Worm (Caenorhabditis elegans) whole organism, midembryonic: ENCODE data around the gene cyp-35A3.

Experiments
- T22C8.4 ChIP-seq: fragments of 200-800 bp; sonication (Bioruptor generic); IDR thresholded peaks from 2 replicates; pipeline ENCODE4 v1.3.6; 2022; ENCODE audit warnings: missing genetic modification characterization, missing compliant biosample characterization
- cog-1 ChIP-seq: sonication (generic microtip); optimal IDR thresholded peaks from 2 replicates; lab custom pipeline; 2016; ENCODE audit warnings: missing genetic modification characterization, missing compliant biosample characterization
- flt-1 ChIP-seq: fragments of 200-800 bp; sonication (Bioruptor generic); IDR thresholded peaks from 2 replicates; pipeline ENCODE4 v1.3.6; 2022; ENCODE audit warnings: missing genetic modification characterization, missing compliant biosample characterization
- klf-2 ChIP-seq: fragments of 200-800 bp; sonication (Bioruptor generic); conservative IDR thresholded peaks from 2 replicates; pipeline ENCODE4 v1.3.6; 2022; ENCODE audit warnings: missing genetic modification reagents, missing genetic modification characterization, missing compliant biosample characterization
- med-1 ChIP-seq: sonication (generic microtip); optimal IDR thresholded peaks from 2 replicates; lab custom pipeline; 2017; ENCODE audit warnings: missing genetic modification characterization, mild to moderate bottlenecking, missing compliant biosample characterization, antibody characterized with exemption, missing genetic modification reagents; ENCODE audit not compliant: insufficient read depth
- ref-1 ChIP-seq: fragments of 200-800 bp; sonication (Bioruptor generic); conservative IDR thresholded peaks from 2 replicates; pipeline ENCODE4 v1.3.6; 2022; ENCODE audit warnings: missing genetic modification reagents, missing genetic modification characterization, missing compliant biosample characterization
- tab-1 ChIP-seq: fragments of 200-800 bp; sonication (Bioruptor generic); IDR thresholded peaks from 2 replicates; pipeline ENCODE4 v1.3.6; 2022; ENCODE audit warnings: missing genetic modification characterization, missing compliant biosample characterization
- ztf-23 ChIP-seq: fragments of 200-800 bp; sonication (Bioruptor generic); IDR thresholded peaks from 2 replicates; pipeline ENCODE4 v1.3.6; 2022; ENCODE audit warnings: missing genetic modification reagents, missing genetic modification characterization, missing compliant biosample characterization
- ztf-29 ChIP-seq: fragments of 200-800 bp; sonication (Bioruptor generic); IDR thresholded peaks from 2 replicates; pipeline ENCODE4 v1.3.6; 2022; ENCODE audit warnings: missing genetic modification reagents, missing genetic modification characterization, missing compliant biosample characterization

cyp-35A3 gene

DNA sequence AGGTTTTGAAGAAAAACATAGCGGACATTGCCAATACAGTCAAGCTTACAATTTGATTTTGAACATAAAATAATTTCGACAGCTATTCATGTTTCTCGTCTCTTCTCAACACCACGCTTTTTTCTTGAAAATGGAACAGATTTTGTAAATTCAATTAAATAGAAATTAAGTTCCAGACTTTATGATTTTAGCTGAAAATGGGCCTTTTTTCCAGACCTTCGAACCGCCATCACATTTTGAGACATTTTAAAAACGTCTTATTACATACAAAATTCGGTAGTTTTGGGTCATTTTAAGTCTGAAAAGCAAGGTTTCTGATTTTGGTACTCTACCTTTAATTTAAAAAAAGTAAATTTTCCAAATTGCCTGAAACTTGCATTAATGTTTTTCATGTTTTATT lies 15.7 kb downstream of the cyp-35A3 start, which contains the start of gene C49G7.12:
Gene C49G7.12, plus strand, starts transcription at position 301 of the 400 bp plus-strand sequence.
- TF ChIP-seq klf-2 (GFP tag; lab: Robert Waterston, UW) (no peak), tab-1 (GFP tag; lab: Robert Waterston, UW) (no peak), T22C8.4 (no peak), flt-1 (no peak)

DNA sequence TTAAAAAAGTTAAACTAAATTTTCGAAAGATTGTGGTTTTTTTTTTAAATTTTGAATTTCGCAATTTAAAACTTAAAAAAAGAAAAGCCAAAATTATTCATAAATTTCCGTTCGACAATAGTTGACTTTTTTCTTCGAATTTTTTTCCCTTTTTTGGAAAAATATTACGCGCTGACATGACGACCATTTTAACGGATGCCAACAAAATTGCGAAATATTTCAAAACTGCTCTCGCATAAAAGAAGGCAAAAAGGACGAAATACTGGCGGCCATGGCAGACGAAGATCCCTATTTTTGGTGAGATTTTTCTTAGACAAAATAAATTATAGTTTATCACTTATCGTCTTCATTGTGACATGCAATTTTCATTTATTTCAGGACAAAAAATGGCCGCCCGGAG lies 16.1 kb downstream of the cyp-35A3 start:
- no peak for TF ChIP-seq med-1 (GFP tag; lab: Kevin White, UChicago)
- no peak for TF ChIP-seq ref-1 (GFP tag; lab: Robert Waterston, UW)
- no peak for TF ChIP-seq T22C8.4
- TF ChIP-seq tab-1 (GFP tag; lab: Robert Waterston, UW), result no peak
- TF ChIP-seq ztf-23, result no peak
- TF ChIP-seq cog-1, result no peak

DNA sequence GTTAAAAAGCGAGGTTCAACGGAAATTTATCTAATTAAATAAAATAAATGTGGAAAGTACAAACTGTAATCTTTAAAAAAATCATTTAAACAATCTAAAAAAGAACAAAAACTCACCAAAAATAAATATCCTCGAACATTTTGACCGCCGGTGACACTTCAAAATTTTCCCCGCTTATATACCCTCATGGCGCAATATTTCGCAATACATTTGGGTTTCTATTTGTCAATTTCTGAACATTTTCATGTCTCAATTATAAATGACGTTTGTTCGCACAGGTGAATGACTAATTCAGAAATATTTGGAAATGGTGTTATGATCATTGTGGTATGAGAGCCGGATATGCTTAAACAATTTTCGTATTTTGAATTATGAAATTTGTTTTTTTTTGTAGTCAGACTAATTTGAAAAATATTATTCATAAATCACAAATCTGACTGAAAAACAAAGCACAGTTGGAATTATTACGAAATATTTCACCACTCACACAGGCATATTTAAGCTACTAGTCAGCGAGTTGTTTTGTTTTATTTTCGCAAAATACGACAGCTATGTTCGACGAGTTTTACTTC lies 19.5 kb downstream of the cyp-35A3 start, which contains the start of the genes C49G7.10 and irg-2:
Gene C49G7.10, minus strand, starts transcription at position 169 of the 572 bp plus-strand sequence.
Gene irg-2, plus strand, starts transcription at position 329 of the 572 bp plus-strand sequence.
- TF ChIP-seq cog-1 (no peak), ztf-23 (no peak), flt-1 (no peak), med-1 (GFP tag; lab: Kevin White, UChicago) (no peak), klf-2 (GFP tag; lab: Robert Waterston, UW) (no peak), ref-1 (GFP tag; lab: Robert Waterston, UW) (no peak), ztf-29 (GFP tag; lab: Robert Waterston, UW) (no peak), tab-1 (GFP tag; lab: Robert Waterston, UW) (no peak), T22C8.4 (no peak)

DNA sequence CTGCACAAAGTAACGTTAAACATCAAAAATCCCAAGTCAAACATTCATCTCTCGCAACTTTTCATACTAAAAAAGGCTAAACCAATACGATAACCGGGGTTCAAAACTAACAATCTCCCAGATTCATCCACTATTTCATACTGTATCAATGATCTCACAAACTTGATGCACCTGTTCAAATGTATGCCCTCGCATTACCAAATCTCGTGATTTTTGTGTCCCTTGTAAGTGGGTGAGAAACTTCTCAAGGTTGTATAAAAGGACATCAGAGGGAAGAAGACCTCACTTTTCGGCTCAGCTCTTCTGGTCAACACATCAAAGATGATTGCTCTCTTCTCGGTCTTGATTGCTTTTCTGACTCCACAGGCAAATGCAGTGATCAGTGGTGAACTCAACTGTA lies 21.2 kb downstream of the cyp-35A3 start, which contains the start of gene phat-3:
Gene phat-3, plus strand, starts transcription at position 301 of the 400 bp plus-strand sequence.
- TF ChIP-seq ztf-29 (GFP tag; lab: Robert Waterston, UW) (no peak), ref-1 (GFP tag; lab: Robert Waterston, UW) (no peak), T22C8.4 (no peak), flt-1 (no peak), med-1 (GFP tag; lab: Kevin White, UChicago) (no peak), klf-2 (GFP tag; lab: Robert Waterston, UW) (no peak), tab-1 (GFP tag; lab: Robert Waterston, UW) (no peak), cog-1 (no peak)

DNA sequence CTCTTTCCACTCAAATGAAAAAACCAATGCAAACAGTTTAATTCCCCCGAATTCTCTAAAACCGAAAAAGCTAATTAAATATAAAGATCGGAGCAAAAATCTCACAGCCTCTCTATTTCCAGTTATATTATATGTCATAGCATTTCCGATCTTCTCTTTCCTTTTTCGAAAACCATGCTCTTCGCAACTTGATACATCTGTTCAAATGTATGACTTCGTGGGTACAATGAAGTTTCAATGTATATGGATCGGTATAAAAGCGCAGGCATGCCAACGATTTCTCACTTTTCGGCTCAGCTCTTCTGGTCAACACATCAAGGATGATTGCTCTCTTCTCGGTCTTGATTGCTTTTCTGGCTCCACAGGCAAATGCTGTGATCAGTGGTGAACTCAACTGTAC lies 23.7 kb downstream of the cyp-35A3 start, which contains the start of gene phat-7:
Gene phat-7, plus strand, starts transcription at position 301 of the 400 bp plus-strand sequence.
- TF ChIP-seq T22C8.4, result no peak

DNA sequence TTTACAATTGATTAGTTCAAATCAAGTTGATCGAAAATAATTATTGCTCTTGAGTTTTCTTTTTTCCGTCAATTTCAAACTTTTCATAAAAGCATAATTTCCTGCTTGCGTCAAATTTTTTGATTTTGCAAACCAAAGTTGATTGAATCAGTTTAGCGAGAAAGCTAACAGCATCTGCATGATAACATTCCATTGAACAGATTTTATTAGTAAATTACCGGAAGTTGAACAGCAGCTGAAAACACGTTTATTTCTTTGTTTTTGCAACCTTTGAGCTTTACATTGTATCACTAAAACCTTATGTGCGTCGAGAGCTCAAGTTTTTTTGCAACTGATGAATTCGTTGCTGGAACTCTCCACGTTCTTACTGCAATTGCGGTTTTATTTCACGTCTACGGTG lies 25.1 kb downstream of the cyp-35A3 start, which contains the start of gene srh-169:
Gene srh-169, plus strand, starts transcription at position 301 of the 400 bp plus-strand sequence.
- TF ChIP-seq cog-1, result no peak
- TF ChIP-seq ztf-29 (GFP tag; lab: Robert Waterston, UW), result no peak
- no peak for TF ChIP-seq T22C8.4
- no peak for TF ChIP-seq tab-1 (GFP tag; lab: Robert Waterston, UW)
- no peak for TF ChIP-seq flt-1
- no peak for TF ChIP-seq ref-1 (GFP tag; lab: Robert Waterston, UW)
- TF ChIP-seq med-1 (GFP tag; lab: Kevin White, UChicago), result no peak

DNA sequence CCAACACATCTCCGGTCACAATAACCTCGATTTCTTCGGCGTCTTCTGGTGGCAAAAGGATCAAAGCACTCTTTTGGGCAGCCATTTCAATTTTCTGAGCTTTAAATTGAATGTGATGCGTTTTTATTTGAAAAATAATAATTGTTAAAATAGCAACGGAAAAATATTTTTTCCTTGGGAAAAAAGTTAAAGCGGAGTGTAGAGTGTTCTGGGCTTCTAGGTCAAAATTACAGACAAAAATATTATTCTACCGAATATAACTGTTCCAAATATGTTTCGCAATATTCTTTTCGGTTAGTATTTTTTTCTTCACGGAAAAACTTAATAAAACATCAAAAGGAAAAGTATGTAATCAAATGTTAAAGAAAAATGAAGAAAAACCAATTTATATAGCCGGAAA lies 32.6 kb downstream of the cyp-35A3 start, which contains the start of gene djr-1.2:
Gene djr-1.2, minus strand, starts transcription at position 101 of the 400 bp plus-strand sequence.
- no peak for TF ChIP-seq T22C8.4
- TF ChIP-seq klf-2 (GFP tag; lab: Robert Waterston, UW), result no peak
- no peak for TF ChIP-seq ztf-29 (GFP tag; lab: Robert Waterston, UW)
- TF ChIP-seq ztf-23, result no peak
- no peak for TF ChIP-seq med-1 (GFP tag; lab: Kevin White, UChicago)
- no peak for TF ChIP-seq flt-1
- TF ChIP-seq cog-1, result no peak
- no peak for TF ChIP-seq tab-1 (GFP tag; lab: Robert Waterston, UW)
- no peak for TF ChIP-seq ref-1 (GFP tag; lab: Robert Waterston, UW)

DNA sequence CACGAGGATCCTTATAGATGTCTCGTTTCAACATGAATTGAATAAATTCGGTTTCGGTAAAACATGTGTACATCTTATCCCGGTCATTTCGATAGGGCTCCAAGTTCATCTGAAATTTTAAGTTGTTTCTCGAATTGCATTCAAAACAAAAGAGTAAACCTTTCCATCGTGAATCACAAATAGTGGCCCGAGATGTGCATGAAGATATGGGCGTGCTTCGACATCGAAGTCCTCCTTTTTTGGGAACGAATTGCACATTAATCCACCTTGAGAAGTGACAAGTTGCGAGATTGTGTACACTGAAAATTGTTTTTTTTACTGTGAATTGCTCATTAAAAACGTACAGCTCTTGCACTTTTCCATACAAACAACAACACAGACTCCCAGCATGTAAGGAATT lies 33.8 kb downstream of the cyp-35A3 start:
- no peak for TF ChIP-seq ref-1 (GFP tag; lab: Robert Waterston, UW)
- TF ChIP-seq cog-1, result no peak

DNA sequence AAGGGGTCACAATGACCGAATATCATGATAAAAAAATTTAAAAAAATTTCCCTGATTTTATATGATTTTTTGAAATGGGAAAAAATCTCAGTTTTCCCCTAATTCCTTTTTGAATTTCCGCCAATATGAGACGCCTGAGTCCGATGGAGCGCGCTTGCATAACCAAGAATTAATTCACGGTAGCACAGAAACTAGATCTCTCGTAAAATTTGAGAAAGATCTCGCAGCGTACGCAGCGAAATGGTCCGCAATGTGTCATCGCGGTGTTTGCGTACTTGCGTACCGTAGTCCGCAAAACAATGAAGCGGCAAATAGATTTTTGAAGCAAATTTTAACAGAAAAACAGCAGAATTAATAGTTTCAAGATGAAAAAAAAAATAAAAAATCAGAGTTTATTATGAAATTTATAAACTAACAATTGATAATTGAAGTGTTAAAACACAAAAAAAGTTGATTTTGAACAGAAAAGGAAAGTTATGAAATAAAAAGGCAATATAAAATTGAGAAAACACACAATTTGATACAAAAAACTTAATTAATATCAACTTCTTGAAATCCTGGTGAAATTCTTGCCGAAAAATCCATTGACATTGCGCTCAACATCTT lies 41.3 kb downstream of the cyp-35A3 start:
- TF ChIP-seq flt-1, result 0 out of 2 replicates have a peak, but pooled peaks have one; percentile 38

DNA sequence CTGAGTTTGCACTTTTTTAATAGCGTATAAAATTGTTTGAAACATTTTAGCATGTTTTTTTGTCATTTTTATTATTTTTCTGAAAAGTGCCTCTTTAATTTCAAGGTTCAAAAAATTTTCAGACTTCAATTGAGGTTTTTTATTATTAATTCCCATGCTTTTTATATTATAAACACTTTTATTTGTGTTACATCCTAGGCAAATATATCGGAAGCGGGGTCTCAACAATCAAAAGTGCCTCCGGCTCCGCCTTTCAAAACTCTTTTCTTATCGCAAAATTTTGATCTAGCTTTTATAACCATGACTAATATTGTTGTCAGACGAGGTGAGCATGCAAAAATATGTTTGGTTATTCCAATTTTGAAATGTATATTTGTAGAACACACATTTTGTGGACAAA lies 51.0 kb downstream of the cyp-35A3 start, which contains the start of gene otpl-2:
Gene otpl-2, plus strand, starts transcription at position 301 of the 400 bp plus-strand sequence.
- no peak for TF ChIP-seq T22C8.4
- no peak for TF ChIP-seq klf-2 (GFP tag; lab: Robert Waterston, UW)
- TF ChIP-seq flt-1, result no peak
- TF ChIP-seq cog-1, result no peak
- no peak for TF ChIP-seq tab-1 (GFP tag; lab: Robert Waterston, UW)
- no peak for TF ChIP-seq med-1 (GFP tag; lab: Kevin White, UChicago)
- no peak for TF ChIP-seq ref-1 (GFP tag; lab: Robert Waterston, UW)
- no peak for TF ChIP-seq ztf-29 (GFP tag; lab: Robert Waterston, UW)
- TF ChIP-seq ztf-23, result no peak
